Worm (Caenorhabditis elegans) whole organism, L2 larva: Measurements from ENCODE around the gene F47B8.5.

Experiments
- R02D3.7 ChIP-seq: fragments of 150-350 bp; optimal IDR thresholded peaks from 2 replicates; lab custom pipeline; 2014; ENCODE audit warnings: missing biosample characterization, missing genetic modification characterization
- aly-2 ChIP-seq: fragments of 150-350 bp; optimal IDR thresholded peaks from 2 replicates; lab custom pipeline; 2014; ENCODE audit warnings: missing biosample characterization, missing genetic modification characterization
- ama-1 ChIP-seq: fragments of 150-350 bp; optimal IDR thresholded peaks from 2 replicates; lab custom pipeline; 2018; ENCODE audit warnings: inconsistent platforms
- dmd-4 ChIP-seq: sonication (generic microtip); optimal IDR thresholded peaks from 2 replicates; lab custom pipeline; 2017; ENCODE audit warnings: missing biosample characterization, missing genetic modification characterization
- fos-1 ChIP-seq: fragments of 150-350 bp; optimal IDR thresholded peaks from 2 replicates; lab custom pipeline; 2014; ENCODE audit warnings: missing biosample characterization, missing genetic modification characterization
- lsy-2 ChIP-seq, 2 experiments: fragments of 150-350 bp in 1 of 2; sonication (generic microtip) in 1 of 2; optimal IDR thresholded peaks; 2 replicates each; lab custom pipeline; 2014 to 2017; ENCODE audit warnings: missing biosample characterization in 2 of 2, missing genetic modification characterization in 2 of 2
- mbf-1 ChIP-seq: sonication (generic microtip); optimal IDR thresholded peaks from 2 replicates; lab custom pipeline; 2017; ENCODE audit warnings: missing biosample characterization, missing genetic modification characterization
- mdl-1 ChIP-seq, 2 experiments: fragments of 150-350 bp in 1 of 2; sonication (generic microtip) in 1 of 2; optimal IDR thresholded peaks; 2 replicates each; lab custom pipeline; 2017; ENCODE audit warnings: missing biosample characterization in 2 of 2, missing genetic modification characterization in 2 of 2
- nhr-11 ChIP-seq: fragments of 150-350 bp; optimal IDR thresholded peaks from 2 replicates; lab custom pipeline; 2014; ENCODE audit warnings: missing biosample characterization, missing genetic modification characterization
- nhr-6 ChIP-seq: fragments of 150-350 bp; optimal IDR thresholded peaks from 2 replicates; lab custom pipeline; 2014; ENCODE audit warnings: missing biosample characterization, missing genetic modification characterization
- unc-62 ChIP-seq: fragments of 150-350 bp; optimal IDR thresholded peaks from 2 replicates; lab custom pipeline; 2014; ENCODE audit warnings: missing biosample characterization, missing genetic modification reagents, missing genetic modification characterization

ce11 chrV:14354258-14354877 is 26.7 kb upstream of the F47B8.5 start, which contains the start of gene Y49A3A.3:
- no peak for TF ChIP-seq nhr-11 (tag; lab: Kevin White, UChicago)
- peak; percentile 49 for TF ChIP-seq ama-1
- no peak for TF ChIP-seq mbf-1
- peak; percentile 70 for TF ChIP-seq aly-2 (tag; lab: Kevin White, UChicago)
- no peak for TF ChIP-seq nhr-6 (tag; lab: Kevin White, UChicago)
- TF ChIP-seq dmd-4 (tag; lab: Kevin White, UChicago): no peak
- TF ChIP-seq fos-1 (tag; lab: Kevin White, UChicago): no peak
- no peak for TF ChIP-seq R02D3.7 (tag; lab: Kevin White, UChicago)
- TF ChIP-seq unc-62 (GFP tag; lab: Kevin White, UChicago): no peak
- no peak for TF ChIP-seq lsy-2 (tag; optimal IDR thresholded peaks at IDR 0.05; lab: Kevin White, UChicago)
- no peak for TF ChIP-seq mdl-1 (tag; optimal IDR thresholded peaks at IDR 0.05; lab: Kevin White, UChicago)
